Worm (Caenorhabditis elegans) whole organism, L4 larva: ENCODE data around the gene T25B9.12.

Experiments
- ceh-28 ChIP-seq: fragments of 150-350 bp; optimal IDR thresholded peaks from 2 replicates; lab custom pipeline; 2014; ENCODE audit warnings: missing biosample characterization, missing genetic modification reagents, missing genetic modification characterization
- ceh-82 ChIP-seq: sonication (generic microtip); optimal IDR thresholded peaks from 2 replicates; lab custom pipeline; 2017; ENCODE audit warnings: missing biosample characterization, missing genetic modification characterization
- daf-12 ChIP-seq: fragments of 150-350 bp; optimal IDR thresholded peaks from 2 replicates; lab custom pipeline; 2014; ENCODE audit warnings: missing biosample characterization, missing genetic modification reagents, missing genetic modification characterization
- nhr-6 ChIP-seq: fragments of 150-350 bp; optimal IDR thresholded peaks from 2 replicates; lab custom pipeline; 2014; ENCODE audit warnings: missing biosample characterization, missing genetic modification characterization
- snpc-4 ChIP-seq: fragments of 150-350 bp; optimal IDR thresholded peaks from 2 replicates; lab custom pipeline; 2014; ENCODE audit warnings: missing biosample characterization, missing genetic modification characterization

DNA sequence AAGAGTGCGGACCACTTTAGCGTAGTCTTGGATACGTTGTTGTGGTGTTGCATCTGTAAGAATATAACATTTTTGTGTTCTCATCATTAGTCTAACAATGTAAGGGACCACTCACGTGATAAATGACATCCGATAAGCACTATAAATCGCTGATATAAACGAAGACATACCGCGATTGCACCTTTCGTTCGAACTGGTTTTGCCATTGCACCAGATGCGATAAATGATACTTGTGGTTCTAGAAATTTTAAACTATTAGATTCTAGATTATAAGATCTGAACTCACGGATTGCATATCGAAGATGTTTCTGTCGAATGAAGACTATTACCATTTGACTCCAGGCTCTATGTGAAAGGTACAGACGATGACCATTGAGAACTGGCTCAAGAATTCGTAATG lies 6.1 kb downstream of the T25B9.12 start:
- TF ChIP-seq daf-12 (tag; lab: Kevin White, UChicago) (no peak), ceh-28 (tag; lab: Kevin White, UChicago) (no peak), nhr-6 (tag; lab: Kevin White, UChicago) (no peak), ceh-82 (tag; lab: Kevin White, UChicago) (no peak), snpc-4 (tag; lab: Kevin White, UChicago) (no peak)
